Fruit fly (Drosophila melanogaster) whole organism, adult: Measurements from ENCODE around the gene HINT1.

Experiments
- CG14711 ChIP-seq: fragments of 200-800 bp; sonication (Bioruptor generic); optimal IDR thresholded peaks from 2 replicates; lab custom pipeline; 2018; ENCODE audit warnings: missing biosample characterization, mild to moderate bottlenecking, missing genetic modification characterization, moderate library complexity
- CG33017 ChIP-seq: fragments of 200-800 bp; sonication (Bioruptor generic); optimal IDR thresholded peaks from 2 replicates; lab custom pipeline; 2018; ENCODE audit warnings: missing biosample characterization, mild to moderate bottlenecking, missing genetic modification characterization, moderate library complexity
- CG5204 ChIP-seq: fragments of 200-800 bp; sonication (Bioruptor generic); optimal IDR thresholded peaks from 2 replicates; lab custom pipeline; 2016; ENCODE audit warnings: missing biosample characterization, missing genetic modification characterization
- CG7045 ChIP-seq: fragments of 200-800 bp; sonication (Bioruptor generic); optimal IDR thresholded peaks from 2 replicates; lab custom pipeline; 2017; ENCODE audit warnings: missing biosample characterization, mild to moderate bottlenecking, missing genetic modification characterization
- Clk ChIP-seq: fragments of 200-800 bp; sonication (Bioruptor generic); optimal IDR thresholded peaks from 2 replicates; lab custom pipeline; 2017; ENCODE audit warnings: missing biosample characterization, missing genetic modification characterization
- Crg-1 ChIP-seq: fragments of 200-800 bp; sonication (Bioruptor generic); optimal IDR thresholded peaks from 2 replicates; lab custom pipeline; 2016; ENCODE audit warnings: missing biosample characterization, missing genetic modification characterization
- ovo ChIP-seq: fragments of 200-800 bp; sonication (Bioruptor generic); optimal IDR thresholded peaks from 2 replicates; lab custom pipeline; 2016; ENCODE audit warnings: missing biosample characterization, missing genetic modification characterization
- toe ChIP-seq: fragments of 200-800 bp; sonication (Bioruptor generic); optimal IDR thresholded peaks from 2 replicates; lab custom pipeline; 2016; ENCODE audit warnings: missing biosample characterization, missing genetic modification characterization

- no peak for TF ChIP-seq Clk
- TF ChIP-seq CG33017 (tag; lab: Kevin White, UChicago), result no peak
- no peak for TF ChIP-seq CG7045 (GFP tag; lab: Kevin White, UChicago)
- TF ChIP-seq toe (GFP tag; lab: Kevin White, UChicago), result no peak
- TF ChIP-seq Crg-1 (GFP tag; lab: Kevin White, UChicago), result no peak
- no peak for TF ChIP-seq CG5204 (GFP tag; lab: Kevin White, UChicago)
- TF ChIP-seq CG14711 (tag; lab: Kevin White, UChicago), result peak; percentile 14
- TF ChIP-seq ovo (GFP tag; lab: Kevin White, UChicago), result no peak
Measured at dm6 chr2L:2739820-2740230, 30.1 kb upstream of the HINT1 start, which contains the start of gene Hrs.
